Worm (Caenorhabditis elegans): ENCODE results near the gene F21A3.2.

ce11 chrV:15569702-15570430 lies 36.1 kb upstream of the F21A3.2 start, which contains the start of gene lsm-5:
- no peak for TF ChIP-seq him-1 (tag; optimal IDR thresholded peaks at IDR 0.05)
- TF ChIP-seq dao-5 (tag; optimal IDR thresholded peaks at IDR 0.05): no peak
